Worm (Caenorhabditis elegans): ENCODE measurements around the gene col-17.

DNA sequence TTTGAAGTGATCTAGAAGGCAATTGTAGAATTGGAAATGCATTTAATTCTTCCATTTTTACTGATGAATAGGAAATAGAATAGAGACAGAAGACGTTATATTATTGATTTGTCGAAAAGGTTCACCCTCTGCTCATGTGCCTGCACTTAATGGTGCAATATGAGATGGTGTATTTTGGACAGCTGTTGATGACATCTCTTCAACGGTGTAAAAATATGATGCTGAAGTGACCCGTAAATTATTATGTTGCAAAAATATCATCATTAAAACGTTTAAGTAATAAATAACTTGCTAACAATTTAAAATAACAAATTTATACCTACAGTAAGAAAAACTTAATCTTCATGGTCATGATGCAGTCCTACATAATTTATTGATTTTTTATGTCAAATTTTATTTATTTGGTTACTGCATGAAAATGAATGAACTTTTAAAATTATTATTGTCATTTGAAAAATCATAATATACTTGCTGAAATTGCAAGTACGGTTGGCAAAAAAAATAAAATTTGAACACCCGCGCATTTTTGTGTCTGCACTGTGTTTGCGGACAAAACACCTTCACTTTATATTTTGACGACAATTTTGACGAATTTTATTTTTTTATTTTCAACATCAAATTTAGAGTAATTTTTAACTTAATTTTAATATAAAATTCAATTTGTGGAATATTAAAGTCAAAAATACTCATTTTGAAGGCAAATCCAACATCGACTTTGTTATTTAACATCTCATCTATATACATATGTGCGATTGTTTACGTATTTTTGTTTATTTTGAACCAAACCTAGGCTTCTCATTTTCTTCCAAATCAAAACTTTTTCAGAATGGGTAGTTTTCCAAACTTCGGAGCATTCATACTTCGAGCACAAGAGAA lies 39.4 kb downstream of the col-17 start, which contains the start of the genes fbxb-88 and tbck-1:
- TF ChIP-seq tab-1 (GFP tag; IDR thresholded peaks at IDR 0.05) (no peak), klf-2 (GFP tag; conservative IDR thresholded peaks at IDR 0.05) (no peak), flt-1 (GFP tag; IDR thresholded peaks at IDR 0.05) (no peak), med-1 (GFP tag; optimal IDR thresholded peaks at IDR 0.05; ENCODE audit: insufficient read depth) (no peak), ztf-29 (GFP tag; IDR thresholded peaks at IDR 0.05) (no peak)
